Worm (Caenorhabditis elegans) whole organism, L1 larva: ENCODE measurements around the gene hot-3.

ENCODE experiments used
- C16A3.4 ChIP-seq: fragments of 150-350 bp; optimal IDR thresholded peaks from 2 replicates; lab custom pipeline; 2014; ENCODE audit warnings: missing biosample characterization, missing genetic modification characterization
- F16B12.6 ChIP-seq: fragments of 150-350 bp; optimal IDR thresholded peaks from 2 replicates; lab custom pipeline; 2014; ENCODE audit warnings: missing biosample characterization, missing genetic modification characterization
- ceh-8 ChIP-seq: fragments of 200-800 bp; sonication (Bioruptor generic); optimal IDR thresholded peaks from 2 replicates; lab custom pipeline; 2018; ENCODE audit warnings: mild to moderate bottlenecking, missing genetic modification characterization, moderate library complexity, missing compliant biosample characterization
- ceh-82 ChIP-seq, 3 experiments: fragments of 150-350 bp in 1 of 3; sonication (generic microtip) in 2 of 3; optimal IDR thresholded peaks; 2 replicates each; lab custom pipeline; 2014 to 2017; ENCODE audit warnings: missing biosample characterization in 3 of 3, missing genetic modification characterization in 3 of 3
- ceh-90 ChIP-seq: sonication (generic microtip); optimal IDR thresholded peaks from 2 replicates; lab custom pipeline; 2016; ENCODE audit warnings: missing genetic modification characterization, missing compliant biosample characterization
- ces-1 ChIP-seq: fragments of 150-350 bp; optimal IDR thresholded peaks from 2 replicates; lab custom pipeline; 2014; ENCODE audit warnings: missing biosample characterization, missing genetic modification reagents, missing genetic modification characterization
- dpl-1 ChIP-seq, 3 experiments: fragments of 150-350 bp in 2 of 3; sonication (generic microtip) in 1 of 3; optimal IDR thresholded peaks; 2 replicates each; lab custom pipeline; 2014 to 2017; ENCODE audit warnings: missing biosample characterization in 3 of 3, missing genetic modification characterization in 3 of 3, missing genetic modification reagents in 3 of 3
- dsc-1 ChIP-seq: sonication (generic microtip); optimal IDR thresholded peaks from 2 replicates; lab custom pipeline; 2016; ENCODE audit warnings: mild to moderate bottlenecking, missing genetic modification characterization, missing compliant biosample characterization
- efl-1 ChIP-seq, 4 experiments: fragments of 150-350 bp; optimal IDR thresholded peaks in 3 of 4; peaks in 1 of 4; 1 replicate in 1 of 4; 2 replicates in 3 of 4; lab custom pipeline; 2014; ENCODE audit warnings: missing biosample characterization in 2 of 4, missing genetic modification characterization in 2 of 4, missing genetic modification reagents in 2 of 4
- elt-2 ChIP-seq: sonication (generic microtip); optimal IDR thresholded peaks from 2 replicates; lab custom pipeline; 2016; ENCODE audit warnings: missing genetic modification characterization, mild to moderate bottlenecking, inconsistent platforms, missing compliant biosample characterization, missing genetic modification reagents
- elt-3 ChIP-seq, 6 experiments: fragments of 150-350 bp in 1 of 6; sonication (generic microtip); optimal IDR thresholded peaks; 2 replicates each; lab custom pipeline; 2017 to 2018; ENCODE audit warnings: missing biosample characterization in 6 of 6, missing genetic modification characterization in 6 of 6, inconsistent platforms in 1 of 6
- fkh-10 ChIP-seq: sonication (generic microtip); optimal IDR thresholded peaks from 2 replicates; lab custom pipeline; 2017; ENCODE audit warnings: missing biosample characterization, missing genetic modification reagents, missing genetic modification characterization
- fos-1 ChIP-seq: fragments of 150-350 bp; optimal IDR thresholded peaks from 2 replicates; lab custom pipeline; 2014; ENCODE audit warnings: missing biosample characterization, missing genetic modification characterization
- irx-1 ChIP-seq: sonication (generic microtip); optimal IDR thresholded peaks from 2 replicates; lab custom pipeline; 2016; ENCODE audit warnings: missing genetic modification characterization, missing compliant biosample characterization
- isw-1 ChIP-seq: fragments of 200-800 bp; sonication (Bioruptor generic); IDR thresholded peaks from 2 replicates; pipeline ENCODE4 v1.3.6; 2022; ENCODE audit warnings: missing genetic modification characterization, missing compliant biosample characterization
- jun-1 ChIP-seq: fragments of 150-350 bp; optimal IDR thresholded peaks from 2 replicates; lab custom pipeline; 2014; ENCODE audit warnings: missing biosample characterization, missing genetic modification reagents, missing genetic modification characterization
- lin-14 ChIP-seq: fragments of 200-800 bp; sonication (Bioruptor generic); optimal IDR thresholded peaks from 2 replicates; lab custom pipeline; 2018; ENCODE audit warnings: mild to moderate bottlenecking, missing genetic modification characterization, moderate library complexity, missing compliant biosample characterization
- lin-35 ChIP-seq, 2 experiments: fragments of 150-350 bp; optimal IDR thresholded peaks; 2 replicates each; lab custom pipeline; 2014; ENCODE audit warnings: missing biosample characterization in 2 of 2, missing genetic modification characterization in 2 of 2, missing genetic modification reagents in 2 of 2
- lin-39 ChIP-seq: fragments of 150-350 bp; optimal IDR thresholded peaks from 2 replicates; lab custom pipeline; 2014; ENCODE audit warnings: missing biosample characterization, missing genetic modification reagents, missing genetic modification characterization
- lsy-2 ChIP-seq, 2 experiments: fragments of 150-350 bp; optimal IDR thresholded peaks; 2 replicates each; lab custom pipeline; 2014; ENCODE audit warnings: missing biosample characterization in 2 of 2, missing genetic modification characterization in 2 of 2
- mdl-1 ChIP-seq, 2 experiments: fragments of 150-350 bp; optimal IDR thresholded peaks; 2 replicates each; lab custom pipeline; 2014 to 2017; ENCODE audit warnings: missing biosample characterization in 2 of 2, missing genetic modification characterization in 2 of 2, inconsistent platforms in 1 of 2
- mef-2 ChIP-seq: fragments of 150-350 bp; optimal IDR thresholded peaks from 2 replicates; lab custom pipeline; 2014; ENCODE audit warnings: missing biosample characterization, missing genetic modification characterization
- nhr-12 ChIP-seq: sonication (generic microtip); optimal IDR thresholded peaks from 2 replicates; lab custom pipeline; 2017; ENCODE audit warnings: missing biosample characterization, missing genetic modification characterization
- nhr-19 ChIP-seq: fragments of 200-800 bp; sonication (Bioruptor generic); conservative IDR thresholded peaks from 2 replicates; pipeline ENCODE4 v1.3.6; 2022; ENCODE audit warnings: missing genetic modification characterization, missing compliant biosample characterization
- nhr-237 ChIP-seq: fragments of 150-350 bp; optimal IDR thresholded peaks from 2 replicates; lab custom pipeline; 2014; ENCODE audit warnings: missing biosample characterization, missing genetic modification characterization
- nhr-47 ChIP-seq: sonication (generic microtip); optimal IDR thresholded peaks from 2 replicates; lab custom pipeline; 2016; ENCODE audit warnings: mild to moderate bottlenecking, missing genetic modification characterization, moderate library complexity, missing compliant biosample characterization
- nhr-71 ChIP-seq: sonication (generic microtip); optimal IDR thresholded peaks from 2 replicates; lab custom pipeline; 2016; ENCODE audit warnings: mild to moderate bottlenecking, missing genetic modification characterization, moderate library complexity, missing compliant biosample characterization
- nhr-76 ChIP-seq: sonication (generic microtip); optimal IDR thresholded peaks from 2 replicates; lab custom pipeline; 2017; ENCODE audit warnings: missing biosample characterization, missing genetic modification characterization
- nhr-77 ChIP-seq: fragments of 150-350 bp; optimal IDR thresholded peaks from 2 replicates; lab custom pipeline; 2014; ENCODE audit warnings: missing biosample characterization, missing genetic modification characterization
- nhr-84 ChIP-seq: sonication (generic microtip); optimal IDR thresholded peaks from 2 replicates; lab custom pipeline; 2017; ENCODE audit warnings: missing biosample characterization, missing genetic modification characterization
- nhr-90 ChIP-seq: sonication (generic microtip); optimal IDR thresholded peaks from 2 replicates; lab custom pipeline; 2016; ENCODE audit warnings: mild to moderate bottlenecking, missing genetic modification characterization, missing compliant biosample characterization; ENCODE audit not compliant: poor library complexity
- pag-3 ChIP-seq: sonication (generic microtip); optimal IDR thresholded peaks from 2 replicates; lab custom pipeline; 2017; ENCODE audit warnings: missing genetic modification characterization, mild to moderate bottlenecking, missing compliant biosample characterization, antibody characterized with exemption, borderline replicate concordance; ENCODE audit not compliant: insufficient read depth
- pax-3 ChIP-seq: fragments of 200-800 bp; sonication (Bioruptor generic); optimal IDR thresholded peaks from 2 replicates; lab custom pipeline; 2018; ENCODE audit warnings: mild to moderate bottlenecking, missing genetic modification characterization, moderate library complexity, missing compliant biosample characterization
- snu-23 ChIP-seq: sonication (generic microtip); optimal IDR thresholded peaks from 2 replicates; lab custom pipeline; 2016; ENCODE audit warnings: missing genetic modification characterization, missing compliant biosample characterization
- sox-4 ChIP-seq: sonication (generic microtip); optimal IDR thresholded peaks from 2 replicates; lab custom pipeline; 2016; ENCODE audit warnings: missing genetic modification characterization, missing compliant biosample characterization
- sptf-1 ChIP-seq: fragments of 150-350 bp; optimal IDR thresholded peaks from 2 replicates; lab custom pipeline; 2014; ENCODE audit warnings: missing biosample characterization, missing genetic modification characterization
- swsn-7 ChIP-seq: sonication (generic microtip); optimal IDR thresholded peaks from 2 replicates; lab custom pipeline; 2016; ENCODE audit warnings: missing genetic modification characterization, missing compliant biosample characterization
- tbx-2 ChIP-seq: sonication (generic microtip); optimal IDR thresholded peaks from 2 replicates; lab custom pipeline; 2016; ENCODE audit warnings: missing genetic modification characterization, missing compliant biosample characterization
- unc-130 ChIP-seq: fragments of 150-350 bp; optimal IDR thresholded peaks from 2 replicates; lab custom pipeline; 2017; ENCODE audit warnings: missing biosample characterization, missing genetic modification characterization, inconsistent platforms
- unc-30 ChIP-seq: sonication (generic microtip); optimal IDR thresholded peaks from 2 replicates; lab custom pipeline; 2017; ENCODE audit warnings: missing biosample characterization, missing genetic modification characterization
- unc-62 ChIP-seq: fragments of 150-350 bp; optimal IDR thresholded peaks from 2 replicates; lab custom pipeline; 2014; ENCODE audit warnings: missing biosample characterization, missing genetic modification reagents, missing genetic modification characterization
- unc-86 ChIP-seq: sonication (generic microtip); optimal IDR thresholded peaks from 2 replicates; lab custom pipeline; 2016; ENCODE audit warnings: missing genetic modification characterization, missing compliant biosample characterization
- zag-1 ChIP-seq: fragments of 150-350 bp; optimal IDR thresholded peaks from 2 replicates; lab custom pipeline; 2014; ENCODE audit warnings: missing biosample characterization, missing genetic modification characterization
- zip-4 ChIP-seq: fragments of 200-800 bp; sonication (Bioruptor generic); optimal IDR thresholded peaks from 2 replicates; lab custom pipeline; 2018; ENCODE audit warnings: mild to moderate bottlenecking, missing genetic modification characterization, moderate library complexity, missing compliant biosample characterization
- ztf-11 ChIP-seq, 2 experiments: sonication (generic microtip); optimal IDR thresholded peaks; 2 replicates each; lab custom pipeline; 2016 to 2017; ENCODE audit warnings: missing genetic modification characterization in 2 of 2, missing biosample characterization in 1 of 2, missing compliant biosample characterization in 1 of 2

hot-3 gene

DNA sequence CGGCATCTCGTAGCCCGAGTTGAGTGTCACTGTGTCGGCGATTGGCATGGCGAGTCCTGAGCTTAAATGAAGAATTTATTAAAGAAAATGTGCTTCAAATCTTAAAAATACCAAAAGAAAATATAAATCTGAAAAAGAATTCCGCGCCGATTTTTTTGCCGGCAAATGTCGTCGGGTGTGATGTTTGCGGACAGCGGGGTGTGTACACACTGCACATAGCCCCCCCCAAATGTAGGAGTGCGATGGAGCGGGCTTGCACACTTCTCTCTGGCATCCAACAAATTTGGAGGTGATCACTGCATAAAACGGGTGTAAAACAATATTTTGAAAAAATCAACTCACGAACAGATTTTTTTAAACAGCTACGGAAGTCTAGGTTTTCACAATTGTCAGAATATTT, 44.3 kb upstream of the hot-3 start, which contains the start of gene Y39G8B.2 (continued):
- TF ChIP-seq ces-1 (GFP tag; lab: Kevin White, UChicago) (no peak), nhr-71 (peak; percentile 88), nhr-12 (tag; lab: Kevin White, UChicago) (no peak), nhr-76 (tag; lab: Kevin White, UChicago) (no peak), ceh-82 (tag; optimal IDR thresholded peaks at IDR 0.05; lab: Kevin White, UChicago) (peak; percentile 4 to 93 (median 64)), unc-86 (tag; lab: Kevin White, UChicago) (peak; percentile 77), fkh-10 (GFP tag; lab: Kevin White, UChicago) (peak; percentile 65), unc-62 (GFP tag; lab: Kevin White, UChicago) (no peak), unc-30 (tag; lab: Kevin White, UChicago) (no peak), ceh-90 (tag; lab: Kevin White, UChicago) (no peak), nhr-90 (peak; percentile 69), tbx-2 (tag; lab: Kevin White, UChicago) (peak; percentile 77), isw-1 (GFP tag; lab: Robert Waterston, UW) (peak; percentile 80), nhr-84 (tag; lab: Kevin White, UChicago) (no peak), irx-1 (tag; lab: Kevin White, UChicago) (peak; percentile 60), lin-35 (GFP tag; optimal IDR thresholded peaks at IDR 0.05; lab: Kevin White, UChicago) (peak; percentile 90 to 92), snu-23 (GFP tag; lab: Kevin White, UChicago) (peak; percentile 86), F16B12.6 (tag; lab: Kevin White, UChicago) (peak; percentile 99), ztf-11 (tag; optimal IDR thresholded peaks at IDR 0.05; lab: Kevin White, UChicago) (peak in 1 of 2 experiments; percentile 61), fos-1 (tag; lab: Kevin White, UChicago) (peak; percentile 70), mef-2 (tag; lab: Kevin White, UChicago) (no peak), sox-4 (tag; lab: Kevin White, UChicago) (no peak), elt-3 (tag; optimal IDR thresholded peaks at IDR 0.05; lab: Kevin White, UChicago) (peak in 2 of 6 experiments; percentile 49 to 54), dsc-1 (peak; percentile 67), nhr-47 (tag; lab: Kevin White, UChicago) (peak; percentile 86), zag-1 (tag; lab: Kevin White, UChicago) (no peak), swsn-7 (tag; lab: Kevin White, UChicago) (peak; percentile 75), unc-130 (peak; percentile 71), lsy-2 (tag; optimal IDR thresholded peaks at IDR 0.05; lab: Kevin White, UChicago) (peak; percentile 90 to 92), zip-4 (GFP tag; lab: Kevin White, UChicago) (peak; percentile 23), sptf-1 (no peak), pag-3 (tag; lab: Kevin White, UChicago) (peak; percentile 38)
- TF ChIP-seq, all 84 proteins: peak for 52

DNA sequence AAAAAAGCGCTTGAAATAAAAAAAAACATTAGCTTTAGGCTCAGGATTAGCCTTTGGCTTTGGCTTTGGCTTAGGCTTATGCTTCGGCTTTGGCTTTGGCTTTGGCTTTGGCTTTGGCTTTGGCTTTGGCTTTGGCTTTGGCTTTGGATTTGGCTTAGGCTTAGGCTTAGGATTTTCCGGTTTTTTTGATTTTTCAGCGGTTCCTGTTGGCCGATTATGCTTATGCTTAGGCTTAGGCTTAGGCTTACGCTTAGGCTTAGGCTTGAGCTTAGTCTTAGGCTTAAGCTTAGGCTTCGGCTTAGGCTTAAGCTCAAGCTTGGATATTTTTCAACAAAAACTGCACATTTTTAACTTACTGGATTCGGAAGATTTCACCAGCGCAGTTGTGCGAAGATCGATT, 42.3 kb upstream of the hot-3 start:
- no peak for TF ChIP-seq nhr-237 (tag; lab: Kevin White, UChicago)
- no peak for TF ChIP-seq efl-1 (optimal IDR thresholded peaks at IDR 0.05; lab: Kevin White, UChicago)
- no peak for TF ChIP-seq efl-1 (GFP tag; optimal IDR thresholded peaks at IDR 0.05 in 1 of 2; lab: Kevin White, UChicago)
- TF ChIP-seq dpl-1 (GFP tag; optimal IDR thresholded peaks at IDR 0.05; lab: Kevin White, UChicago), result no peak
- TF ChIP-seq jun-1 (tag; lab: Kevin White, UChicago), result no peak
- TF ChIP-seq mdl-1 (tag; optimal IDR thresholded peaks at IDR 0.05; lab: Kevin White, UChicago), result no peak
- no peak for TF ChIP-seq ces-1 (GFP tag; lab: Kevin White, UChicago)
- no peak for TF ChIP-seq nhr-19
- no peak for TF ChIP-seq fos-1 (tag; lab: Kevin White, UChicago)
- TF ChIP-seq ceh-8, result no peak
- TF ChIP-seq nhr-84 (tag; lab: Kevin White, UChicago), result no peak
- TF ChIP-seq lin-35 (GFP tag; optimal IDR thresholded peaks at IDR 0.05; lab: Kevin White, UChicago), result no peak
- TF ChIP-seq elt-2 (tag; lab: Kevin White, UChicago), result no peak
- no peak for TF ChIP-seq lin-39
- TF ChIP-seq C16A3.4 (tag; lab: Kevin White, UChicago), result no peak
- TF ChIP-seq pax-3 (tag; lab: Kevin White, UChicago), result no peak
- no peak for TF ChIP-seq lin-14 (GFP tag; lab: Kevin White, UChicago)
- no peak for TF ChIP-seq nhr-77 (tag; lab: Kevin White, UChicago)
- TF ChIP-seq, all 84 proteins: peak for 0
